Worm (Caenorhabditis elegans) whole organism, early embryonic: ENCODE results near the gene D1086.12.

ENCODE experiments used
- B0310.2 ChIP-seq: sonication (generic microtip); optimal IDR thresholded peaks from 2 replicates; lab custom pipeline; 2016; ENCODE audit warnings: mild to moderate bottlenecking, missing genetic modification characterization, missing compliant biosample characterization
- F13C5.2 ChIP-seq: sonication (generic microtip); optimal IDR thresholded peaks from 2 replicates; lab custom pipeline; 2017; ENCODE audit warnings: mild to moderate bottlenecking, missing genetic modification characterization, inconsistent platforms, missing compliant biosample characterization
- aly-1 ChIP-seq: sonication (generic microtip); optimal IDR thresholded peaks from 2 replicates; lab custom pipeline; 2016; ENCODE audit warnings: missing genetic modification characterization, missing compliant biosample characterization
- ama-1 ChIP-seq: fragments of 150-350 bp; optimal IDR thresholded peaks from 2 replicates; lab custom pipeline; 2014
- ceh-13 ChIP-seq: fragments of 200-800 bp; sonication (Bioruptor generic); optimal IDR thresholded peaks from 2 replicates; lab custom pipeline; 2018; ENCODE audit warnings: mild to moderate bottlenecking, missing genetic modification characterization, missing compliant biosample characterization
- ceh-36 ChIP-seq: sonication (generic microtip); optimal IDR thresholded peaks from 2 replicates; lab custom pipeline; 2016; ENCODE audit warnings: missing genetic modification characterization, inconsistent platforms, missing compliant biosample characterization
- ets-7 ChIP-seq: sonication (generic microtip); optimal IDR thresholded peaks from 2 replicates; lab custom pipeline; 2016; ENCODE audit warnings: missing genotype, missing genetic modification characterization, missing compliant biosample characterization
- flt-1 ChIP-seq: fragments of 200-800 bp; sonication (Bioruptor generic); IDR thresholded peaks from 2 replicates; pipeline ENCODE4 v1.3.6; 2022; ENCODE audit warnings: missing genetic modification characterization, missing compliant biosample characterization
- hmbx-1 ChIP-seq: sonication (generic microtip); optimal IDR thresholded peaks from 2 replicates; lab custom pipeline; 2016; ENCODE audit warnings: mild to moderate bottlenecking, missing genetic modification characterization, missing compliant biosample characterization
- hmg-4 ChIP-seq: fragments of 200-800 bp; sonication (Bioruptor generic); optimal IDR thresholded peaks from 2 replicates; lab custom pipeline; 2018; ENCODE audit warnings: mild to moderate bottlenecking, missing genetic modification characterization, missing compliant biosample characterization
- hnd-1 ChIP-seq: sonication (generic microtip); optimal IDR thresholded peaks from 2 replicates; lab custom pipeline; 2016; ENCODE audit warnings: missing genetic modification characterization, missing compliant biosample characterization
- pes-1 ChIP-seq: fragments of 200-800 bp; sonication (Bioruptor generic); IDR thresholded peaks from 2 replicates; pipeline ENCODE4 v1.3.6; 2022; ENCODE audit warnings: missing genetic modification reagents, missing genetic modification characterization, missing compliant biosample characterization
- scrt-1 ChIP-seq: fragments of 200-800 bp; sonication (Bioruptor generic); IDR thresholded peaks from 2 replicates; pipeline ENCODE4 v1.3.6; 2022; ENCODE audit warnings: missing genetic modification characterization, missing compliant biosample characterization
- sea-1 ChIP-seq: fragments of 200-800 bp; sonication (Bioruptor generic); conservative IDR thresholded peaks from 2 replicates; pipeline ENCODE4 v1.3.6; 2022; ENCODE audit warnings: missing genetic modification characterization, missing compliant biosample characterization
- tbx-11 ChIP-seq: fragments of 200-800 bp; sonication (Bioruptor generic); IDR thresholded peaks from 2 replicates; pipeline ENCODE4 v1.3.6; 2022; ENCODE audit warnings: missing genetic modification characterization, missing compliant biosample characterization
- tbx-37 ChIP-seq: fragments of 200-800 bp; sonication (Bioruptor generic); conservative IDR thresholded peaks from 2 replicates; pipeline ENCODE4 v1.3.6; 2022; ENCODE audit warnings: missing genetic modification reagents, missing genetic modification characterization, missing compliant biosample characterization
- tra-4 ChIP-seq: sonication (generic microtip); optimal IDR thresholded peaks from 2 replicates; lab custom pipeline; 2017; ENCODE audit warnings: missing genetic modification characterization, missing compliant biosample characterization

Gene D1086.12

ce11 chrV:14092403-14092802 is 8.6 kb upstream of the D1086.12 start, which contains the start of gene D1086.3:
TSS of gene D1086.3 (plus strand) at chrV:14092792.
- TF ChIP-seq F13C5.2 = peak; percentile 1
- no peak for TF ChIP-seq ama-1 (lab: Kevin White, UChicago)
- TF ChIP-seq ceh-13 (GFP tag; lab: Kevin White, UChicago) = no peak

ce11 chrV:14093805-14094204 is 7.2 kb upstream of the D1086.12 start, which contains the start of gene D1086.8:
TSS of gene D1086.8 (plus strand) at chrV:14094105.
- TF ChIP-seq F13C5.2 (no peak), ceh-13 (GFP tag; lab: Kevin White, UChicago) (no peak), scrt-1 (GFP tag; lab: Robert Waterston, UW) (no peak), sea-1 (no peak), B0310.2 (tag; lab: Kevin White, UChicago) (no peak), tbx-37 (GFP tag; lab: Robert Waterston, UW) (no peak), hnd-1 (tag; lab: Kevin White, UChicago) (no peak), tra-4 (tag; lab: Kevin White, UChicago) (no peak), aly-1 (tag; lab: Kevin White, UChicago) (no peak), hmg-4 (GFP tag; lab: Kevin White, UChicago) (no peak), ets-7 (tag; lab: Kevin White, UChicago) (no peak), ama-1 (lab: Kevin White, UChicago) (no peak), ceh-36 (no peak), flt-1 (GFP tag; lab: Robert Waterston, UW) (no peak), hmbx-1 (tag; lab: Kevin White, UChicago) (no peak), tbx-11 (no peak), pes-1 (no peak)

- TF ChIP-seq tra-4 (tag; lab: Kevin White, UChicago) = no peak
- no peak for TF ChIP-seq B0310.2 (tag; lab: Kevin White, UChicago)
- no peak for TF ChIP-seq sea-1
Observed at ce11 chrV:14094546-14094945, 6.4 kb upstream of the D1086.12 start.

ce11 chrV:14094953-14095352 is 6.0 kb upstream of the D1086.12 start:
- no peak for TF ChIP-seq hmg-4 (GFP tag; lab: Kevin White, UChicago)
- TF ChIP-seq tbx-11 = no peak
- no peak for TF ChIP-seq pes-1
- no peak for TF ChIP-seq ceh-36
- TF ChIP-seq scrt-1 (GFP tag; lab: Robert Waterston, UW) = no peak
- TF ChIP-seq sea-1 = no peak
- no peak for TF ChIP-seq flt-1 (GFP tag; lab: Robert Waterston, UW)
- TF ChIP-seq tbx-37 (GFP tag; lab: Robert Waterston, UW) = no peak
- TF ChIP-seq hmbx-1 (tag; lab: Kevin White, UChicago) = no peak
- TF ChIP-seq B0310.2 (tag; lab: Kevin White, UChicago) = no peak
- no peak for TF ChIP-seq ceh-13 (GFP tag; lab: Kevin White, UChicago)
- no peak for TF ChIP-seq F13C5.2
- TF ChIP-seq tra-4 (tag; lab: Kevin White, UChicago) = no peak
- no peak for TF ChIP-seq ets-7 (tag; lab: Kevin White, UChicago)
- TF ChIP-seq hnd-1 (tag; lab: Kevin White, UChicago) = no peak
- no peak for TF ChIP-seq ama-1 (lab: Kevin White, UChicago)
- TF ChIP-seq aly-1 (tag; lab: Kevin White, UChicago) = no peak

- no peak for TF ChIP-seq ets-7 (tag; lab: Kevin White, UChicago)
- TF ChIP-seq B0310.2 (tag; lab: Kevin White, UChicago) = no peak
- no peak for TF ChIP-seq tbx-37 (GFP tag; lab: Robert Waterston, UW)
- TF ChIP-seq pes-1 = no peak
- TF ChIP-seq tbx-11 = no peak
- no peak for TF ChIP-seq F13C5.2
- TF ChIP-seq hmbx-1 (tag; lab: Kevin White, UChicago) = no peak
- TF ChIP-seq flt-1 (GFP tag; lab: Robert Waterston, UW) = no peak
Observed at ce11 chrV:14097358-14097757, 3.6 kb upstream of the D1086.12 start.

- TF ChIP-seq tbx-37 (GFP tag; lab: Robert Waterston, UW) (no peak), aly-1 (tag; lab: Kevin White, UChicago) (no peak), B0310.2 (tag; lab: Kevin White, UChicago) (no peak), ets-7 (tag; lab: Kevin White, UChicago) (no peak), scrt-1 (GFP tag; lab: Robert Waterston, UW) (no peak), tra-4 (tag; lab: Kevin White, UChicago) (no peak), flt-1 (GFP tag; lab: Robert Waterston, UW) (no peak), F13C5.2 (no peak), ceh-36 (no peak), hmbx-1 (tag; lab: Kevin White, UChicago) (no peak)
Observed at ce11 chrV:14098519-14098918, 2.5 kb upstream of the D1086.12 start, which contains the start of the genes D1086.2 and D1086.1. TSS of gene D1086.2 (minus strand) at chrV:14098668. TSS of gene D1086.1 (plus strand) at chrV:14098858.

ce11 chrV:14103970-14104369 is 3.0 kb downstream of the D1086.12 start, which contains the start of gene D1086.9:
TSS of gene D1086.9 (plus strand) at chrV:14104270.
- TF ChIP-seq hmbx-1 (tag; lab: Kevin White, UChicago) (no peak), tra-4 (tag; lab: Kevin White, UChicago) (no peak), sea-1 (no peak), F13C5.2 (no peak), hnd-1 (tag; lab: Kevin White, UChicago) (no peak), tbx-11 (no peak), hmg-4 (GFP tag; lab: Kevin White, UChicago) (no peak), flt-1 (GFP tag; lab: Robert Waterston, UW) (no peak)

- TF ChIP-seq ets-7 (tag; lab: Kevin White, UChicago) (no peak), tra-4 (tag; lab: Kevin White, UChicago) (no peak), flt-1 (GFP tag; lab: Robert Waterston, UW) (no peak), ceh-36 (no peak), hnd-1 (tag; lab: Kevin White, UChicago) (no peak), ceh-13 (GFP tag; lab: Kevin White, UChicago) (no peak), pes-1 (no peak), sea-1 (no peak)
Observed at ce11 chrV:14107511-14107910, 6.5 kb downstream of the D1086.12 start, which contains the start of gene H39E23.3. TSS of gene H39E23.3 (plus strand) at chrV:14107811.
